Fruit fly (Drosophila melanogaster) whole organism, adult: Measurements from ENCODE around the gene Klp10A.

Experiments
- CG12768 ChIP-seq: fragments of 200-800 bp; sonication (Bioruptor generic); optimal IDR thresholded peaks from 2 replicates; lab custom pipeline; 2017; ENCODE audit warnings: missing biosample characterization, missing genetic modification characterization, mild to moderate bottlenecking, moderate library complexity, missing genetic modification reagents
- CG14711 ChIP-seq: fragments of 200-800 bp; sonication (Bioruptor generic); optimal IDR thresholded peaks from 2 replicates; lab custom pipeline; 2018; ENCODE audit warnings: missing biosample characterization, mild to moderate bottlenecking, missing genetic modification characterization, moderate library complexity
- CG7101 ChIP-seq: fragments of 200-800 bp; sonication (Bioruptor generic); optimal IDR thresholded peaks from 2 replicates; lab custom pipeline; 2018; ENCODE audit warnings: missing biosample characterization, mild to moderate bottlenecking, missing genetic modification characterization, moderate library complexity
- Clk ChIP-seq: fragments of 200-800 bp; sonication (Bioruptor generic); optimal IDR thresholded peaks from 2 replicates; lab custom pipeline; 2017; ENCODE audit warnings: missing biosample characterization, missing genetic modification characterization
- bab1 ChIP-seq: fragments of 200-800 bp; sonication (Bioruptor generic); optimal IDR thresholded peaks from 3 replicates; lab custom pipeline; 2019; ENCODE audit warnings: missing biosample characterization, mild to moderate bottlenecking, missing genetic modification characterization, moderate library complexity

DNA sequence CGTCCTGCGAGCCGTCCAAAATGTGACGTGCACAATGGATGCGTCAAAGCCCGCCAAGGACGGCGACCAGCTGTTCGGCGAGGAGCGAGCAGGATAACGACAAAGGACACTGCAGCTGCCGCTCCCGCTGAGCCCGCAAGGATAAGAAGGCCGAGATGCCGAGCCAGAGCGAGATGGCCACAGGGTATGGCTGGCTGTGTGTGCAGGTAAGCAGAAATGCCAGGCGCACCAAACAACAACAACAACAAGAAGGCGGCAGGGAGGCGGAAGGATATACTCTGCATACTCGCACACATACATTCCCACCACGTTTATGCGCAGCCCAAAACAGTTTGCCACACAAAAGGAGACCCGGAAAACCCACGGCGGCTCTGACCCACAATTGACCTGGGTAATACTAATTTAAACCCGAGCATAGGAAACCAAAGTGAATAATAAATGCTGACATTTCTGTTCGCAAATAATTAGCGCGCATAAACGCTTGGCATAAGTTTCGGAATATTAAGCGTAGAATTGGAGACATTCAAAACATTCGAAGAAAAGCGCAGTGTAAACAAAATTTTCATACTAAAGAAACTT, 9.8 kb upstream of the Klp10A start:
- TF ChIP-seq CG14711 (peak; percentile 59), bab1 (GFP tag; lab: Kevin White, UChicago) (peak; percentile 38), CG12768 (GFP tag; lab: Kevin White, UChicago) (peak; percentile 53), Clk (GFP tag; lab: Kevin White, UChicago) (no peak), CG7101 (tag; lab: Kevin White, UChicago) (peak; percentile 62)
